Worm (Caenorhabditis elegans): ENCODE data around the gene rad-50.

DNA sequence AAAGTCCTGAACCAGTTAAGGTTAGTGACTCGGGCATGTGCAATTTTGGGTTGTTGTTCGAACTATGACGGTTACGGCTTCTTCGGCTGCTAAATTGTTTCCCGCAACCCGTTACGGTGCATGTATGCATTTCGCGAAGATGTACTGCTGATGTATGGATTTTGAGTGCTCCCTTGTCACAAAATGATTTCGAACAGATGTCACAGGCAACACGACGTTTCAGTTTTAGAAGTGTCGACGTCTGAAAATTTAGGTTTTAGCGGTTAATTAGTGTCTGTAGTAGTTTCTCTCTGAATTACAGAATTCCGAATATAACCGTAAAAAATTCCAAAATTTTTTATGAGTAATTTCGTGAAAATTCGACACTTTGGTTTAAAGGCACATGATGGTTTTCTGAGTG is 30.3 kb downstream of the rad-50 start:
- TF ChIP-seq sea-1 (GFP tag; conservative IDR thresholded peaks at IDR 0.05) (no peak), tbx-37 (GFP tag; conservative IDR thresholded peaks at IDR 0.05) (no peak), hmg-4 (GFP tag; optimal IDR thresholded peaks at IDR 0.05) (no peak), ama-1 (optimal IDR thresholded peaks at IDR 0.05) (no peak), hmbx-1 (tag; optimal IDR thresholded peaks at IDR 0.05) (no peak), pes-1 (GFP tag; IDR thresholded peaks at IDR 0.05) (no peak), aly-1 (tag; optimal IDR thresholded peaks at IDR 0.05) (no peak), tra-4 (tag; optimal IDR thresholded peaks at IDR 0.05) (no peak), B0310.2 (tag; optimal IDR thresholded peaks at IDR 0.05) (no peak)

Measured in whole organism, early embryonic.